Worm (Caenorhabditis elegans) whole organism, L4 larva: ENCODE data around the gene F35F10.5.
A peak's percentile ranks its signal among the peaks of the same experiment; 100 is the strongest.

Experiments used
- Y105C5A.15 ChIP-seq: fragments of 200-800 bp; sonication (Bioruptor generic); IDR thresholded peaks from 2 replicates; pipeline ENCODE4 v1.3.6; 2022; ENCODE audit warnings: missing genetic modification characterization, missing compliant biosample characterization
- Y48G9A.11 ChIP-seq: fragments of 200-800 bp; sonication (Bioruptor generic); IDR thresholded peaks from 2 replicates; pipeline ENCODE4 v1.3.6; 2022; ENCODE audit warnings: missing genetic modification reagents, missing genetic modification characterization, missing compliant biosample characterization
- aha-1 ChIP-seq: fragments of 150-350 bp; peaks from one replicate; lab custom pipeline; 2014; ENCODE audit warnings: missing biosample characterization, missing genetic modification characterization
- aly-2 ChIP-seq: sonication (generic microtip); optimal IDR thresholded peaks from 2 replicates; lab custom pipeline; 2018; ENCODE audit warnings: missing biosample characterization, missing genetic modification characterization
- ceh-20 ChIP-seq: fragments of 200-800 bp; sonication (Bioruptor generic); IDR thresholded peaks from 2 replicates; pipeline ENCODE4 v1.3.6; 2022; ENCODE audit warnings: missing genetic modification reagents, missing genetic modification characterization, missing compliant biosample characterization
- daf-16 ChIP-seq, 3 experiments: sonication (generic microtip); optimal IDR thresholded peaks; 2 replicates each; lab custom pipeline; 2016 to 2017; ENCODE audit warnings: missing genetic modification characterization in 3 of 3, missing genetic modification reagents in 3 of 3, mild to moderate bottlenecking in 2 of 3, missing compliant biosample characterization in 2 of 3, missing biosample characterization in 1 of 3, moderate library complexity in 1 of 3
- dmd-6 ChIP-seq: fragments of 200-800 bp; sonication (Bioruptor generic); IDR thresholded peaks from 2 replicates; pipeline ENCODE4 v1.3.6; 2022; ENCODE audit warnings: missing genetic modification reagents, missing genetic modification characterization, missing compliant biosample characterization
- dpl-1 ChIP-seq: fragments of 150-350 bp; optimal IDR thresholded peaks from 2 replicates; lab custom pipeline; 2014; ENCODE audit warnings: missing biosample characterization, missing genetic modification reagents, missing genetic modification characterization
- hlh-11 ChIP-seq: fragments of 200-800 bp; sonication (Bioruptor generic); optimal IDR thresholded peaks from 2 replicates; lab custom pipeline; 2018; ENCODE audit warnings: mild to moderate bottlenecking, missing genetic modification characterization, missing compliant biosample characterization
- hlh-30 ChIP-seq: sonication (generic microtip); optimal IDR thresholded peaks from 2 replicates; lab custom pipeline; 2017; ENCODE audit warnings: antibody characterized with exemption, mild to moderate bottlenecking, missing genetic modification characterization, missing compliant biosample characterization; ENCODE audit not compliant: insufficient read depth
- lin-1 ChIP-seq: fragments of 200-800 bp; sonication (Bioruptor generic); IDR thresholded peaks from 2 replicates; pipeline ENCODE4 v1.3.6; 2022; ENCODE audit warnings: missing genetic modification reagents, missing genetic modification characterization, missing compliant biosample characterization
- lin-15B ChIP-seq: fragments of 150-350 bp; sonication (generic microtip); optimal IDR thresholded peaks from 3 replicates; lab custom pipeline; 2014; ENCODE audit warnings: missing biosample characterization, missing genetic modification characterization
- lin-39 ChIP-seq: fragments of 150-350 bp; optimal IDR thresholded peaks from 2 replicates; lab custom pipeline; 2014; ENCODE audit warnings: missing biosample characterization, missing genetic modification reagents, missing genetic modification characterization
- mes-2 ChIP-seq: sonication (generic microtip); optimal IDR thresholded peaks from 2 replicates; lab custom pipeline; 2016; ENCODE audit warnings: missing genotype, mild to moderate bottlenecking, missing genetic modification characterization, missing compliant biosample characterization; ENCODE audit not compliant: poor library complexity, severe bottlenecking
- mxl-3 ChIP-seq: fragments of 200-800 bp; sonication (Bioruptor generic); optimal IDR thresholded peaks from 2 replicates; lab custom pipeline; 2018; ENCODE audit warnings: mild to moderate bottlenecking, missing genetic modification characterization, missing compliant biosample characterization
- nhr-10 ChIP-seq: fragments of 150-350 bp; optimal IDR thresholded peaks from 2 replicates; lab custom pipeline; 2014; ENCODE audit warnings: missing biosample characterization, missing genetic modification characterization
- nhr-11 ChIP-seq: fragments of 150-350 bp; optimal IDR thresholded peaks from 2 replicates; lab custom pipeline; 2014; ENCODE audit warnings: missing biosample characterization, missing genetic modification characterization
- nhr-111 ChIP-seq: fragments of 200-800 bp; sonication (Bioruptor generic); optimal IDR thresholded peaks from 2 replicates; lab custom pipeline; 2018; ENCODE audit warnings: mild to moderate bottlenecking, missing genetic modification characterization, missing compliant biosample characterization
- nhr-25 ChIP-seq: sonication (generic microtip); optimal IDR thresholded peaks from 2 replicates; lab custom pipeline; 2017; ENCODE audit warnings: missing genetic modification characterization, mild to moderate bottlenecking, missing compliant biosample characterization, antibody characterized with exemption, moderate library complexity, borderline replicate concordance; ENCODE audit not compliant: insufficient read depth
- nhr-48 ChIP-seq: sonication (generic microtip); optimal IDR thresholded peaks from 2 replicates; lab custom pipeline; 2016; ENCODE audit warnings: mild to moderate bottlenecking, missing genetic modification characterization, missing compliant biosample characterization
- nhr-76 ChIP-seq: fragments of 150-350 bp; optimal IDR thresholded peaks from 2 replicates; lab custom pipeline; 2014; ENCODE audit warnings: missing biosample characterization, missing genetic modification characterization
- pha-4 ChIP-seq, 2 experiments: fragments of 150-350 bp in 1 of 2; fragments of 200-800 bp in 1 of 2; sonication (Bioruptor generic) in 1 of 2; IDR thresholded peaks in 1 of 2; optimal IDR thresholded peaks in 1 of 2; 2 replicates each; pipeline versions ENCODE4 v1.3.6 to Lab custom; 2014 to 2022; ENCODE audit warnings: missing genetic modification characterization in 2 of 2, missing genetic modification reagents in 2 of 2, missing biosample characterization in 1 of 2, missing compliant biosample characterization in 1 of 2
- pqm-1 ChIP-seq: sonication (generic microtip); optimal IDR thresholded peaks from 2 replicates; lab custom pipeline; 2017; ENCODE audit warnings: missing biosample characterization, missing genetic modification characterization
- rbr-2 ChIP-seq: sonication (generic microtip); optimal IDR thresholded peaks from 2 replicates; lab custom pipeline; 2016; ENCODE audit warnings: missing genotype, missing genetic modification characterization, missing compliant biosample characterization
- sdz-12 ChIP-seq: fragments of 200-800 bp; sonication (Bioruptor generic); optimal IDR thresholded peaks from 2 replicates; lab custom pipeline; 2018; ENCODE audit warnings: mild to moderate bottlenecking, missing genetic modification characterization, missing compliant biosample characterization
- spr-3 ChIP-seq: fragments of 200-800 bp; sonication (Bioruptor generic); optimal IDR thresholded peaks from 2 replicates; lab custom pipeline; 2018; ENCODE audit warnings: mild to moderate bottlenecking, missing genetic modification characterization, missing compliant biosample characterization
- unc-62 ChIP-seq, 3 experiments: fragments of 150-350 bp in 1 of 3; sonication (generic microtip); optimal IDR thresholded peaks in 2 of 3; peaks in 1 of 3; 1 replicate in 1 of 3; 2 replicates in 2 of 3; lab custom pipeline; 2014 to 2017; ENCODE audit warnings: missing biosample characterization in 3 of 3, missing genetic modification characterization in 3 of 3, missing genetic modification reagents in 3 of 3, missing genotype in 1 of 3
- zfp-3 ChIP-seq: fragments of 200-800 bp; sonication (Bioruptor generic); conservative IDR thresholded peaks from 2 replicates; pipeline ENCODE4 v1.3.6; 2022; ENCODE audit warnings: missing genetic modification reagents, missing genetic modification characterization, missing compliant biosample characterization

Gene F35F10.5

DNA sequence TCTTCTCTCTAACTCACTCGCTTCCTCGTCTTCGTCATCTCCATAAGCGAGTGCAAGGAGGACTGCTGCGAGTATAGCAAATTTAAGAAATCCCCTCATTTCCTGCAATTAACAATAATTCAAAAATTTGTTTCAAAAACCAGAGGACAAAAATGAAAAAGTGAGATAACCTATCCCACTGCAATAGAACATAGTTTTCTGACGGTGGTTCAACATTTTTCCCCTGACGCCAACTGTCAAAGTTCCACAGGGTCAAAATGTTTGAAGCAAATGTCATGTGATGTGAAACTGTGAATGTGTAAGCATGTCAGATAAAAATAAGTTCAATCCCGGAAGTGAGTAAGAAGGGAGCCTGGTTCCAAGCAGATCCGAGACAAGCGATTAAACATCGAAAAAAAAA lies 15.3 kb upstream of the F35F10.5 start, which contains the start of gene T28A11.19:
Gene T28A11.19, minus strand, starts transcription at position 108 of the 400 bp plus-strand sequence.
- TF ChIP-seq lin-1, result no peak
- no peak for TF ChIP-seq nhr-48 (tag; lab: Kevin White, UChicago)
- TF ChIP-seq aha-1 (tag; lab: Kevin White, UChicago), result peak; percentile 31
- no peak for TF ChIP-seq zfp-3 (GFP tag; lab: Robert Waterston, UW)
- no peak for TF ChIP-seq rbr-2 (tag; lab: Kevin White, UChicago)
- TF ChIP-seq unc-62 (GFP tag; optimal IDR thresholded peaks at IDR 0.05 in 1 of 2; lab: Kevin White, UChicago), result peak in 1 of 2 experiments; percentile 97
- no peak for TF ChIP-seq unc-62 (tag; optimal IDR thresholded peaks at IDR 0.05; lab: Kevin White, UChicago)

DNA sequence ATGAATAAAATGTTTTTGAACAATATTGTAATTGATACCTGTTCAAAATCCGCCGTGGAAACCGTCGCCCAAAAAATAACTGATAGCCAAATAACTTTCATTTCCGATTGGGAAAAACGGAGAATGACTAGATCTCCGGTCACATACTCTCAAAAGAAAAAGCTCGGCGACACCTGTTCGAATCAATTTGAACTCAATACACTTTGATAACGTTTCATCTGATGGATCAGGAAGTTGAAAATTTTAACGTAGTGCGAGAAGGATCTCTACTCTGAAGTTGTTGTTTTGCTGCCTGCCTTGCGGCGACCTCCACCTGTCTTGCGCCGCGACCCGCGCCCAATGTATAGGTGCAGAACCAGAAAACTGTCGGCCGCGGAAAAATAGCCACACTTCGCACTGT lies 11.6 kb upstream of the F35F10.5 start, which contains the start of gene T28A11.20:
Gene T28A11.20, minus strand, starts transcription at position 101 of the 400 bp plus-strand sequence.
- TF ChIP-seq mes-2 (tag; lab: Kevin White, UChicago) (no peak), lin-15B (tag; lab: Kevin White, UChicago) (no peak), sdz-12 (GFP tag; lab: Kevin White, UChicago) (no peak), lin-39 (tag; lab: Kevin White, UChicago) (no peak), pqm-1 (tag; lab: Kevin White, UChicago) (no peak), unc-62 (GFP tag; optimal IDR thresholded peaks at IDR 0.05 in 1 of 2; lab: Kevin White, UChicago) (no peak), unc-62 (tag; optimal IDR thresholded peaks at IDR 0.05; lab: Kevin White, UChicago) (no peak)
- TF ChIP-seq, all 104 proteins: peak for 0

DNA sequence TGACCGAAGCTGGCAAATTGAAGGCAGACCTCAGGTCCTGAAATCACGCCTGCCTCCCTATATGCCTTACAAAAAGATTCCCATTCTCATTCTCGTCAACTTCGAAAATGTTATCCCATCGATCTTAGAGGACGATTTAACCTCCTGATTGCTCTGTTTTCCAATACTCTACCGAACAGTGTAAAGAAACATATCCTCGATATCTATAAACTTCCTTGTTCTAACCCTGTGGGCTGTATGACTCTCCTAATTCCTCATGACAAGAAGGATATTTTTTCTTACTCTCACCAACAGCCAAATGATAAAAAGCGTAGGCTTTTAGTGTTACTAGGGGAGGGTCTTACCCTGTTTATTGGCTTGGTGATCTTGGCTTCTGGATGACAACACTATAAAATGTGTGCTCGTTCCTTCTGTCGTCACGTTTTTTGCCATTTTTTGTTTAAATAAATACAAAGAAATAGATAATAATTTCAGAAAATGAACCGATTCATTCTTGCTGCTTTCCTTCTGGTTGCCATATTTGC lies 11.1 kb upstream of the F35F10.5 start, which contains the start of gene T28A11.4:
Gene T28A11.4, plus strand, starts transcription at position 474 of the 524 bp plus-strand sequence.
- TF ChIP-seq unc-62 (GFP tag; optimal IDR thresholded peaks at IDR 0.05 in 1 of 2; lab: Kevin White, UChicago) (peak in 1 of 2 experiments; percentile 55), unc-62 (tag; optimal IDR thresholded peaks at IDR 0.05; lab: Kevin White, UChicago) (no peak), pha-4 (GFP tag; IDR thresholded peaks at IDR 0.05; lab: Robert Waterston, UW) (no peak), pha-4 (tag; optimal IDR thresholded peaks at IDR 0.05; lab: Kevin White, UChicago) (no peak), aly-2 (tag; lab: Kevin White, UChicago) (no peak), nhr-76 (tag; lab: Kevin White, UChicago) (no peak), aha-1 (tag; lab: Kevin White, UChicago) (peak; percentile 68)

DNA sequence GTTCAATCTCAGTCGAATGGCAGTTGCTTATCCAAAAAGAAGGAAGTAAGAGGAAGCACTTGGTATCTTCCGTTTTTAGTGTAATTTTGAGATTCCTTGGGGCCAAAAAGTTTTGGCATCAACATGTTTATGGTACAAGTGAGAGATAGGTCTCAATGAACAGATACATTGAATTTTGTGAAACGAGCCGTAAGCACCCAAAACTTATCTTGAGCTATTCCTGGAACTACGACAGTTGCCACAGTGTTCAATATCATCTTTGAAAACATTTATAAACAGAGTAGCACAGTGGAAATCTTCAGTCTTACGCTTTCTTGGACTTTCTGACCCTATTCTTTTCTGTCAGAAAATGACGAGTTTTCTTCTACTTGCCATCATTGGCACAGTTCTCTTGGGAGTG lies 9.7 kb upstream of the F35F10.5 start, which contains the start of gene T28A11.3:
Gene T28A11.3, plus strand, starts transcription at position 301 of the 400 bp plus-strand sequence.
- TF ChIP-seq daf-16 (GFP tag; optimal IDR thresholded peaks at IDR 0.05; lab: Kevin White, UChicago), result peak in 1 of 2 experiments; percentile 32
- no peak for TF ChIP-seq daf-16 (tag; optimal IDR thresholded peaks at IDR 0.05; lab: Kevin White, UChicago)
- TF ChIP-seq nhr-76 (tag; lab: Kevin White, UChicago), result no peak

DNA sequence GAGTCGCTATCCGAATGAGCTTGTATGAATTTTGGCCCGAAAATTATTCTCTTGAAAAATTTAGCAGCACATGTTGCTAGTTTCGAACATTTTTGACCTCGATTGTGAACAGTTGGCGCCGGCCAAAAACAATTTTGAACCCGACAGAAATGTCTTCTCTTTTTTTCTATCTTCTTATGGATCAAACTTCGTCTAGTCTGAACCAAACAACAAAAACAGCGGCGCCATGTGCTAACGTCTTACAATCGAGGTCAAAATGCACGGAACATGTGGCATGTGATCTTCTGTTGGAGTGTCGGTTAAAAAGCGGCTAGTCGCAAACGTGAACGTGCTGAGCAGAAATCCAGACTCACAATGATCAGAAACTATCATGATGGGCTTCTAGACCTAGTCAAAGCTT lies 8.5 kb upstream of the F35F10.5 start:
- no peak for TF ChIP-seq nhr-111 (GFP tag; lab: Kevin White, UChicago)
- TF ChIP-seq Y48G9A.11 (GFP tag; lab: Robert Waterston, UW), result no peak
- TF ChIP-seq unc-62 (GFP tag; optimal IDR thresholded peaks at IDR 0.05 in 1 of 2; lab: Kevin White, UChicago), result peak in 1 of 2 experiments; percentile 80
- TF ChIP-seq unc-62 (tag; optimal IDR thresholded peaks at IDR 0.05; lab: Kevin White, UChicago), result no peak
- TF ChIP-seq nhr-10 (tag; lab: Kevin White, UChicago), result no peak
- peak in 1 of 2 experiments; percentile 90 for TF ChIP-seq daf-16 (GFP tag; optimal IDR thresholded peaks at IDR 0.05; lab: Kevin White, UChicago)
- TF ChIP-seq daf-16 (tag; optimal IDR thresholded peaks at IDR 0.05; lab: Kevin White, UChicago), result no peak
- TF ChIP-seq mxl-3 (GFP tag; lab: Kevin White, UChicago), result peak; percentile 49
- peak; percentile 56 for TF ChIP-seq dmd-6
- no peak for TF ChIP-seq spr-3
- no peak for TF ChIP-seq dpl-1 (GFP tag; lab: Kevin White, UChicago)
- TF ChIP-seq ceh-20 (GFP tag; lab: Robert Waterston, UW), result 0 out of 2 replicates have a peak, but pooled peaks have one; percentile 26
- TF ChIP-seq nhr-25 (tag; lab: Kevin White, UChicago), result no peak
- TF ChIP-seq nhr-11, result peak; percentile 15
- TF ChIP-seq hlh-30 (tag; lab: Kevin White, UChicago), result peak; percentile 16
- peak; percentile 70 for TF ChIP-seq hlh-11 (tag; lab: Kevin White, UChicago)
- no peak for TF ChIP-seq Y105C5A.15 (GFP tag; lab: Robert Waterston, UW)
- TF ChIP-seq, all 104 proteins: peak for 8
